Fruit fly (Drosophila melanogaster) whole organism, adult: ENCODE results near the gene CG12725.

Experiments used
- CG11617 ChIP-seq: fragments of 200-800 bp; sonication (Bioruptor generic); optimal IDR thresholded peaks from 2 replicates; lab custom pipeline; 2017; ENCODE audit warnings: mild to moderate bottlenecking, missing biosample characterization, missing genetic modification reagents, missing genetic modification characterization
- CG12768 ChIP-seq: fragments of 200-800 bp; sonication (Bioruptor generic); optimal IDR thresholded peaks from 2 replicates; lab custom pipeline; 2017; ENCODE audit warnings: missing biosample characterization, missing genetic modification characterization, mild to moderate bottlenecking, moderate library complexity, missing genetic modification reagents
- CG14711 ChIP-seq: fragments of 200-800 bp; sonication (Bioruptor generic); optimal IDR thresholded peaks from 2 replicates; lab custom pipeline; 2018; ENCODE audit warnings: missing biosample characterization, mild to moderate bottlenecking, missing genetic modification characterization, moderate library complexity
- CG7045 ChIP-seq: fragments of 200-800 bp; sonication (Bioruptor generic); optimal IDR thresholded peaks from 2 replicates; lab custom pipeline; 2017; ENCODE audit warnings: missing biosample characterization, mild to moderate bottlenecking, missing genetic modification characterization
- CG7101 ChIP-seq: fragments of 200-800 bp; sonication (Bioruptor generic); optimal IDR thresholded peaks from 2 replicates; lab custom pipeline; 2018; ENCODE audit warnings: missing biosample characterization, mild to moderate bottlenecking, missing genetic modification characterization, moderate library complexity
- Clk ChIP-seq: fragments of 200-800 bp; sonication (Bioruptor generic); optimal IDR thresholded peaks from 2 replicates; lab custom pipeline; 2017; ENCODE audit warnings: missing biosample characterization, missing genetic modification characterization
- Hr96 ChIP-seq: fragments of 200-800 bp; sonication (Bioruptor generic); optimal IDR thresholded peaks from 2 replicates; lab custom pipeline; 2016; ENCODE audit warnings: missing biosample characterization, missing genetic modification characterization
- Mnt ChIP-seq: fragments of 200-800 bp; sonication (Bioruptor generic); optimal IDR thresholded peaks from 2 replicates; lab custom pipeline; 2016; ENCODE audit warnings: missing biosample characterization, mild to moderate bottlenecking, missing genetic modification characterization
- ovo ChIP-seq: fragments of 200-800 bp; sonication (Bioruptor generic); optimal IDR thresholded peaks from 2 replicates; lab custom pipeline; 2016; ENCODE audit warnings: missing biosample characterization, missing genetic modification characterization
- pad ChIP-seq: fragments of 200-800 bp; sonication (Bioruptor generic); optimal IDR thresholded peaks from 3 replicates; lab custom pipeline; 2017; ENCODE audit warnings: missing biosample characterization, missing genetic modification characterization, mild to moderate bottlenecking, moderate library complexity, missing genetic modification reagents
- tj ChIP-seq: fragments of 200-800 bp; sonication (Bioruptor generic); optimal IDR thresholded peaks from 3 replicates; lab custom pipeline; 2017; ENCODE audit warnings: missing biosample characterization, mild to moderate bottlenecking, missing genetic modification characterization, moderate library complexity
- toe ChIP-seq: fragments of 200-800 bp; sonication (Bioruptor generic); optimal IDR thresholded peaks from 2 replicates; lab custom pipeline; 2016; ENCODE audit warnings: missing biosample characterization, missing genetic modification characterization

DNA sequence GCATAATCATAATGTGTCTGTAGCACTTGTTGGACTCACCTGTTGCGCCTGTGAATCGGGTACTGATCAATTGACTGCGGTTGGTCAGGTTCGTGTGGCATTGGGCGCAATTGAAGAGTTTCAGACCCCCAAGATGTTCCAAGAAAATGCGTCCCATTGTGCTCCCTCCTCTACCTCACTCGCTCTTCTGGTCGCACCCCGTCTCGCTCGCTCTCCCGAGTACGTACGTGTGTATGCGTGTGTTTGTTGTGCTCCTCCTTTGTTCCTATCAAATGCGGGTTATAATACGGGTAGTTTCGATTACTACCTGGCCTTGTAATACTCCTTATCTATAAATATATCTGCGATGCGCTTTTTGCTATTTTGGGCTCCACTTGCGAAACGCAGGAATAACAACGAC is 15.9 kb downstream of the CG12725 start:
- no peak for TF ChIP-seq toe (GFP tag; lab: Kevin White, UChicago)
- TF ChIP-seq ovo (GFP tag; lab: Kevin White, UChicago): no peak
- no peak for TF ChIP-seq CG11617 (GFP tag; lab: Kevin White, UChicago)
- TF ChIP-seq tj: no peak
- TF ChIP-seq CG12768: no peak
- TF ChIP-seq Mnt: no peak
- no peak for TF ChIP-seq Hr96 (GFP tag; lab: Kevin White, UChicago)
- TF ChIP-seq CG7045 (GFP tag; lab: Kevin White, UChicago): no peak
- TF ChIP-seq CG14711 (tag; lab: Kevin White, UChicago): no peak
- TF ChIP-seq CG7101 (tag; lab: Kevin White, UChicago): no peak
- TF ChIP-seq Clk: no peak
- no peak for TF ChIP-seq pad (GFP tag; lab: Kevin White, UChicago)
